Worm (Caenorhabditis elegans) whole organism, L1 larva: Measurements from ENCODE around the gene nhr-128.

ENCODE experiments used
- aly-2 ChIP-seq: fragments of 150-350 bp; optimal IDR thresholded peaks from 2 replicates; lab custom pipeline; 2014; ENCODE audit warnings: missing biosample characterization, missing genetic modification characterization
- egl-27 ChIP-seq, 2 experiments: fragments of 150-350 bp in 1 of 2; sonication (generic microtip); optimal IDR thresholded peaks; 3 replicates each; lab custom pipeline; 2017 to 2018; ENCODE audit warnings: missing biosample characterization in 2 of 2, missing genetic modification characterization in 2 of 2, missing genetic modification reagents in 2 of 2
- elt-2 ChIP-seq: sonication (generic microtip); optimal IDR thresholded peaks from 2 replicates; lab custom pipeline; 2016; ENCODE audit warnings: missing genetic modification characterization, mild to moderate bottlenecking, inconsistent platforms, missing compliant biosample characterization, missing genetic modification reagents
- lin-13 ChIP-seq: fragments of 150-350 bp; optimal IDR thresholded peaks from 2 replicates; lab custom pipeline; 2014; ENCODE audit warnings: missing biosample characterization, missing genetic modification reagents, missing genetic modification characterization
- nhr-12 ChIP-seq: sonication (generic microtip); optimal IDR thresholded peaks from 2 replicates; lab custom pipeline; 2017; ENCODE audit warnings: missing biosample characterization, missing genetic modification characterization
- nhr-28 ChIP-seq: fragments of 150-350 bp; optimal IDR thresholded peaks from 2 replicates; lab custom pipeline; 2014; ENCODE audit warnings: missing biosample characterization, missing genetic modification characterization
- nhr-76 ChIP-seq: sonication (generic microtip); optimal IDR thresholded peaks from 2 replicates; lab custom pipeline; 2017; ENCODE audit warnings: missing biosample characterization, missing genetic modification characterization
- nhr-90 ChIP-seq: sonication (generic microtip); optimal IDR thresholded peaks from 2 replicates; lab custom pipeline; 2016; ENCODE audit warnings: mild to moderate bottlenecking, missing genetic modification characterization, missing compliant biosample characterization; ENCODE audit not compliant: poor library complexity
- sox-4 ChIP-seq: sonication (generic microtip); optimal IDR thresholded peaks from 2 replicates; lab custom pipeline; 2016; ENCODE audit warnings: missing genetic modification characterization, missing compliant biosample characterization
- unc-130 ChIP-seq: fragments of 150-350 bp; optimal IDR thresholded peaks from 2 replicates; lab custom pipeline; 2017; ENCODE audit warnings: missing biosample characterization, missing genetic modification characterization, inconsistent platforms

- no peak for TF ChIP-seq egl-27 (tag; optimal IDR thresholded peaks at IDR 0.05; lab: Kevin White, UChicago)
- no peak for TF ChIP-seq nhr-12
- TF ChIP-seq elt-2 (tag; lab: Kevin White, UChicago): no peak
- TF ChIP-seq nhr-76: no peak
- TF ChIP-seq nhr-28 (tag; lab: Kevin White, UChicago): no peak
- TF ChIP-seq nhr-90: no peak
- TF ChIP-seq aly-2 (tag; lab: Kevin White, UChicago): no peak
- TF ChIP-seq lin-13 (GFP tag; lab: Kevin White, UChicago): no peak
- no peak for TF ChIP-seq unc-130 (tag; lab: Kevin White, UChicago)
- no peak for TF ChIP-seq sox-4 (tag; lab: Kevin White, UChicago)
Observed at ce11 chrV:2238012-2238411, 16.1 kb downstream of the nhr-128 start.
